Worm (Caenorhabditis elegans): ENCODE measurements around the gene npr-6.

Gene npr-6

ce11 chrX:10238146-10238749 lies 47.3 kb downstream of the npr-6 start (continued):
- TF ChIP-seq snpc-4 (tag; optimal IDR thresholded peaks at IDR 0.05) (no peak), R02D3.7 (tag; optimal IDR thresholded peaks at IDR 0.05) (no peak), nhr-10 (tag; optimal IDR thresholded peaks at IDR 0.05) (no peak), lsy-2 (tag; optimal IDR thresholded peaks at IDR 0.05) (peak in 1 of 2 experiments; percentile 53), mbf-1 (tag; optimal IDR thresholded peaks at IDR 0.05) (no peak)

- TF ChIP-seq nhr-129 (tag; optimal IDR thresholded peaks at IDR 0.05) (no peak), nhr-25 (tag; optimal IDR thresholded peaks at IDR 0.05) (peak; percentile 24), sem-4 (tag; optimal IDR thresholded peaks at IDR 0.05) (peak; percentile 27)
Measured at ce11 chrX:10236844-10237243, 48.7 kb downstream of the npr-6 start, which contains the start of gene zipt-13. Gene zipt-13, minus strand, starts transcription at chrX:10236944.
